Fruit fly (Drosophila melanogaster) whole organism, embryonic: ENCODE data around the gene NC2beta.

ENCODE experiments used
- Atf-2 ChIP-seq: fragments of 200-800 bp; sonication (Bioruptor generic); optimal IDR thresholded peaks from 2 replicates; lab custom pipeline; 2016; ENCODE audit warnings: missing biosample characterization, missing genetic modification characterization
- CG10147 ChIP-seq: fragments of 200-800 bp; sonication (Bioruptor generic); optimal IDR thresholded peaks from 2 replicates; lab custom pipeline; 2019; ENCODE audit warnings: missing biosample characterization, mild to moderate bottlenecking, missing genetic modification characterization, moderate library complexity
- CG11247 ChIP-seq: fragments of 200-800 bp; sonication (Bioruptor generic); IDR thresholded peaks from 2 replicates; pipeline ENCODE4 v1.3.6; 2022; ENCODE audit warnings: missing biosample characterization, missing genetic modification characterization
- CG12769 ChIP-seq: fragments of 200-800 bp; sonication (Bioruptor generic); optimal IDR thresholded peaks from 2 replicates; lab custom pipeline; 2019; ENCODE audit warnings: missing biosample characterization, mild to moderate bottlenecking, missing genetic modification characterization, moderate library complexity
- CG13123 ChIP-seq: fragments of 200-800 bp; sonication (Bioruptor generic); optimal IDR thresholded peaks from 2 replicates; lab custom pipeline; 2016; ENCODE audit warnings: missing biosample characterization, missing genetic modification characterization
- CG14014 ChIP-seq: fragments of 200-800 bp; sonication (Bioruptor generic); IDR thresholded peaks from 2 replicates; pipeline ENCODE4 v1.3.6; 2022; ENCODE audit warnings: missing biosample characterization, missing genetic modification characterization
- CG14860 ChIP-seq: fragments of 200-800 bp; sonication (Bioruptor generic); IDR thresholded peaks from 3 replicates; pipeline ENCODE4 v1.3.6; 2022; ENCODE audit warnings: missing biosample characterization, missing genetic modification characterization; ENCODE audit not compliant: partially characterized antibody
- CG15601 ChIP-seq: fragments of 200-800 bp; sonication (Bioruptor generic); optimal IDR thresholded peaks from 3 replicates; lab custom pipeline; 2019; ENCODE audit warnings: missing biosample characterization, mild to moderate bottlenecking, missing genetic modification characterization, moderate library complexity
- CG17912 ChIP-seq: fragments of 200-800 bp; sonication (Bioruptor generic); optimal IDR thresholded peaks from 2 replicates; lab custom pipeline; 2018; ENCODE audit warnings: missing biosample characterization, mild to moderate bottlenecking, missing genetic modification characterization
- CG18011 ChIP-seq: fragments of 200-800 bp; sonication (Bioruptor generic); optimal IDR thresholded peaks from 2 replicates; lab custom pipeline; 2017; ENCODE audit warnings: missing biosample characterization, missing genetic modification characterization, mild to moderate bottlenecking, moderate library complexity, missing genotype
- CG18262 ChIP-seq: fragments of 200-800 bp; optimal IDR thresholded peaks from 3 replicates; lab custom pipeline; 2019; ENCODE audit warnings: missing biosample characterization, mild to moderate bottlenecking, missing genetic modification characterization, moderate library complexity
- CG18764 ChIP-seq: fragments of 200-800 bp; sonication (Bioruptor generic); optimal IDR thresholded peaks from 3 replicates; lab custom pipeline; 2016; ENCODE audit warnings: missing biosample characterization, missing genetic modification characterization
- CG2116 ChIP-seq: fragments of 200-800 bp; sonication (Bioruptor generic); optimal IDR thresholded peaks from 3 replicates; lab custom pipeline; 2018; ENCODE audit warnings: missing biosample characterization, mild to moderate bottlenecking, missing genetic modification characterization
- CG2199 ChIP-seq: fragments of 200-800 bp; sonication (Bioruptor generic); IDR thresholded peaks from 3 replicates; pipeline ENCODE4 v1.3.6; 2022; ENCODE audit warnings: missing biosample characterization, missing genetic modification characterization
- CG4424 ChIP-seq: fragments of 200-800 bp; sonication (Bioruptor generic); optimal IDR thresholded peaks from 3 replicates; lab custom pipeline; 2016; ENCODE audit warnings: missing biosample characterization, missing genetic modification characterization
- CG6175 ChIP-seq: fragments of 200-800 bp; sonication (Bioruptor generic); IDR thresholded peaks from 3 replicates; pipeline ENCODE4 v1.3.6; 2022; ENCODE audit warnings: missing biosample characterization, missing genetic modification characterization
- D ChIP-seq, 2 experiments: fragments of 200-800 bp in 1 of 2; fragments of >200 bp in 1 of 2; sonication (Bioruptor generic) in 1 of 2; optimal IDR thresholded peaks; 2 replicates in 1 of 2; 3 replicates in 1 of 2; lab custom pipeline; 2017; ENCODE audit warnings: mild to moderate bottlenecking in 1 of 2, missing biosample characterization in 1 of 2, missing genetic modification characterization in 1 of 2, missing genetic modification reagents in 1 of 2
- D19A ChIP-seq: fragments of 200-800 bp; optimal IDR thresholded peaks from 3 replicates; lab custom pipeline; 2019; ENCODE audit warnings: missing biosample characterization, mild to moderate bottlenecking, missing genetic modification characterization, moderate library complexity
- Dad ChIP-seq: fragments of 200-800 bp; sonication (Bioruptor generic); optimal IDR thresholded peaks from 3 replicates; lab custom pipeline; 2016; ENCODE audit warnings: missing biosample characterization, missing genetic modification characterization
- Dref ChIP-seq: fragments of 200-800 bp; sonication (Bioruptor generic); IDR thresholded peaks from 2 replicates; pipeline ENCODE4 v1.3.6; 2022; ENCODE audit warnings: missing biosample characterization, missing genetic modification characterization
- Ets97D ChIP-seq: fragments of 200-800 bp; sonication (Bioruptor generic); optimal IDR thresholded peaks from 3 replicates; lab custom pipeline; 2016; ENCODE audit warnings: missing biosample characterization, missing genetic modification characterization
- H2.0 ChIP-seq: fragments of 200-800 bp; sonication (Bioruptor generic); IDR thresholded peaks from 2 replicates; pipeline ENCODE4 v1.3.6; 2022; ENCODE audit warnings: missing biosample characterization, missing genetic modification characterization
- Lhr ChIP-seq: fragments of 200-800 bp; sonication (Bioruptor generic); optimal IDR thresholded peaks from 3 replicates; lab custom pipeline; 2017; ENCODE audit warnings: mild to moderate bottlenecking, missing biosample characterization, missing genetic modification reagents, missing genetic modification characterization
- Max ChIP-seq: fragments of 200-800 bp; sonication (Bioruptor generic); optimal IDR thresholded peaks from 2 replicates; lab custom pipeline; 2016; ENCODE audit warnings: missing biosample characterization, mild to moderate bottlenecking, missing genetic modification characterization
- Med ChIP-seq: fragments of 200-800 bp; sonication (Bioruptor generic); peaks from one replicate; lab custom pipeline; 2016; ENCODE audit warnings: missing biosample characterization, missing genetic modification characterization, mild to moderate bottlenecking, inconsistent platforms, moderate library complexity
- NC2β ChIP-seq: fragments of 200-800 bp; sonication (Bioruptor generic); optimal IDR thresholded peaks from 2 replicates; lab custom pipeline; 2016; ENCODE audit warnings: missing biosample characterization, missing genetic modification characterization
- Opbp ChIP-seq: fragments of 200-800 bp; sonication (Bioruptor generic); IDR thresholded peaks from 3 replicates; pipeline ENCODE4 v1.3.6; 2022; ENCODE audit warnings: missing biosample characterization, missing genetic modification characterization; ENCODE audit not compliant: partially characterized antibody
- Pdp1 ChIP-seq, 2 experiments: fragments of 200-800 bp; sonication (Bioruptor generic); optimal IDR thresholded peaks; 3 replicates each; lab custom pipeline; 2016; ENCODE audit warnings: missing biosample characterization in 2 of 2, missing genetic modification characterization in 2 of 2, mild to moderate bottlenecking in 1 of 2, moderate library complexity in 1 of 2
- Scr ChIP-seq: fragments of 200-800 bp; sonication (Bioruptor generic); IDR thresholded peaks from 2 replicates; pipeline ENCODE4 v1.3.6; 2022; ENCODE audit warnings: missing biosample characterization, missing genetic modification characterization; ENCODE audit not compliant: partially characterized antibody
- Six4 ChIP-seq: fragments of 200-800 bp; sonication (Bioruptor generic); optimal IDR thresholded peaks from 2 replicates; lab custom pipeline; 2016; ENCODE audit warnings: missing biosample characterization, missing genetic modification characterization
- Usf ChIP-seq: fragments of 200-800 bp; sonication (Bioruptor generic); optimal IDR thresholded peaks from 2 replicates; lab custom pipeline; 2017; ENCODE audit warnings: missing genotype, missing biosample characterization, missing genetic modification characterization
- bowl ChIP-seq: fragments of 200-800 bp; sonication (Bioruptor generic); IDR thresholded peaks from 2 replicates; pipeline ENCODE4 v1.3.6; 2022; ENCODE audit warnings: missing biosample characterization, missing genetic modification characterization
- br ChIP-seq: fragments of >200 bp; optimal IDR thresholded peaks from 2 replicates; lab custom pipeline; 2017
- crp ChIP-seq, 2 experiments: fragments of 200-800 bp; sonication (Bioruptor generic); optimal IDR thresholded peaks; 2 replicates in 1 of 2; 3 replicates in 1 of 2; lab custom pipeline; 2017; ENCODE audit warnings: missing biosample characterization in 2 of 2, missing genetic modification characterization in 2 of 2, mild to moderate bottlenecking in 1 of 2, moderate library complexity in 1 of 2
- fu2 ChIP-seq: fragments of 200-800 bp; sonication (Bioruptor generic); optimal IDR thresholded peaks from 2 replicates; lab custom pipeline; 2016; ENCODE audit warnings: missing biosample characterization, missing genetic modification characterization
- gfzf ChIP-seq: fragments of 200-800 bp; sonication (Bioruptor generic); optimal IDR thresholded peaks from 2 replicates; lab custom pipeline; 2016; ENCODE audit warnings: missing biosample characterization, mild to moderate bottlenecking, missing genetic modification characterization, moderate library complexity
- jumu ChIP-seq: fragments of 200-800 bp; sonication (Bioruptor generic); optimal IDR thresholded peaks from 3 replicates; lab custom pipeline; 2016; ENCODE audit warnings: missing biosample characterization, missing genetic modification characterization
- ken ChIP-seq: fragments of 200-800 bp; sonication (Bioruptor generic); IDR thresholded peaks from 3 replicates; pipeline ENCODE4 v1.3.6; 2022; ENCODE audit warnings: missing biosample characterization, missing genetic modification characterization
- lmd ChIP-seq: fragments of 200-800 bp; sonication (Bioruptor generic); IDR thresholded peaks from 2 replicates; pipeline ENCODE4 v1.3.6; 2022; ENCODE audit warnings: missing biosample characterization, missing genetic modification characterization
- lola ChIP-seq, 3 experiments: fragments of >200 bp in 2 of 3; fragments of 200-800 bp in 1 of 3; sonication (Bioruptor generic) in 1 of 3; optimal IDR thresholded peaks; 2 replicates each; lab custom pipeline; 2017 to 2019; ENCODE audit warnings: missing biosample characterization in 3 of 3, missing genetic modification characterization in 3 of 3, mild to moderate bottlenecking in 1 of 3, moderate library complexity in 1 of 3
- nerfin-1 ChIP-seq: fragments of 200-800 bp; sonication (Bioruptor generic); optimal IDR thresholded peaks from 3 replicates; lab custom pipeline; 2019; ENCODE audit warnings: missing biosample characterization, mild to moderate bottlenecking, missing genetic modification characterization, moderate library complexity
- org-1 ChIP-seq: fragments of 200-800 bp; sonication (Bioruptor generic); optimal IDR thresholded peaks from 2 replicates; lab custom pipeline; 2017; ENCODE audit warnings: missing biosample characterization, missing genetic modification characterization
- peb ChIP-seq: fragments of 200-800 bp; sonication (Bioruptor generic); IDR thresholded peaks from 2 replicates; pipeline ENCODE4 v1.3.6; 2022; ENCODE audit warnings: missing biosample characterization, missing genetic modification characterization
- pzg ChIP-seq: fragments of 200-800 bp; sonication (Bioruptor generic); optimal IDR thresholded peaks from 3 replicates; lab custom pipeline; 2018; ENCODE audit warnings: missing biosample characterization, mild to moderate bottlenecking, missing genetic modification characterization, moderate library complexity
- scrt ChIP-seq: fragments of 200-800 bp; sonication (Bioruptor generic); optimal IDR thresholded peaks from 2 replicates; lab custom pipeline; 2018; ENCODE audit warnings: missing biosample characterization, mild to moderate bottlenecking, missing genetic modification characterization, moderate library complexity
- sim ChIP-seq: fragments of 200-800 bp; sonication (Bioruptor generic); IDR thresholded peaks from 2 replicates; pipeline ENCODE4 v1.3.6; 2022; ENCODE audit warnings: missing biosample characterization, missing genetic modification characterization
- slp2 ChIP-seq: fragments of 200-800 bp; sonication (Bioruptor generic); optimal IDR thresholded peaks from 2 replicates; lab custom pipeline; 2016; ENCODE audit warnings: missing biosample characterization, missing genetic modification characterization
- twi ChIP-seq: fragments of 200-800 bp; optimal IDR thresholded peaks from 2 replicates; lab custom pipeline; 2019; ENCODE audit warnings: missing biosample characterization, mild to moderate bottlenecking, missing genetic modification characterization, moderate library complexity
- vfl ChIP-seq: fragments of 200-800 bp; sonication (Bioruptor generic); optimal IDR thresholded peaks from 2 replicates; lab custom pipeline; 2016; ENCODE audit warnings: missing biosample characterization, missing genetic modification characterization
- wek ChIP-seq: fragments of 200-800 bp; sonication (Bioruptor generic); optimal IDR thresholded peaks from 3 replicates; lab custom pipeline; 2018; ENCODE audit warnings: missing biosample characterization, mild to moderate bottlenecking, missing genetic modification characterization, moderate library complexity
- zen ChIP-seq: fragments of 200-800 bp; sonication (Bioruptor generic); optimal IDR thresholded peaks from 3 replicates; lab custom pipeline; 2018; ENCODE audit warnings: missing biosample characterization, mild to moderate bottlenecking, missing genetic modification characterization, moderate library complexity

NC2beta gene

dm6 chr2L:15005505-15005904, 2.1 kb upstream of the NC2beta start, which contains the start of gene DCTN5-p25 (continued):
- TF ChIP-seq twi (tag; lab: Kevin White, UChicago) (no peak), Six4 (GFP tag; lab: Kevin White, UChicago) (no peak), wek (GFP tag; lab: Kevin White, UChicago) (no peak), CG4424 (GFP tag; lab: Kevin White, UChicago) (no peak), H2.0 (GFP tag; lab: Robert Waterston, UW) (no peak), lmd (GFP tag; lab: Robert Waterston, UW) (no peak), bowl (no peak), br (lab: Kevin White, UChicago) (no peak), CG2199 (GFP tag; lab: Robert Waterston, UW) (no peak), jumu (GFP tag; lab: Kevin White, UChicago) (no peak), sim (GFP tag; lab: Robert Waterston, UW) (no peak), CG13123 (GFP tag; lab: Kevin White, UChicago) (no peak), peb (GFP tag; lab: Robert Waterston, UW) (no peak), lola (GFP tag; optimal IDR thresholded peaks at IDR 0.05; lab: Kevin White, UChicago) (no peak), gfzf (GFP tag; lab: Kevin White, UChicago) (peak; percentile 91), vfl (GFP tag; lab: Kevin White, UChicago) (no peak), zen (tag; lab: Kevin White, UChicago) (peak; percentile 28), Med (GFP tag; lab: Kevin White, UChicago) (peak; percentile 71), Pdp1 (GFP tag; optimal IDR thresholded peaks at IDR 0.05; lab: Kevin White, UChicago) (no peak), pzg (GFP tag; lab: Kevin White, UChicago) (peak; percentile 75), D (optimal IDR thresholded peaks at IDR 0.05; lab: Kevin White, UChicago) (no peak), D (GFP tag; optimal IDR thresholded peaks at IDR 0.05; lab: Kevin White, UChicago) (no peak), CG15601 (tag; lab: Kevin White, UChicago) (no peak), slp2 (GFP tag; lab: Kevin White, UChicago) (no peak), CG2116 (GFP tag; lab: Kevin White, UChicago) (peak; percentile 4), D19A (tag; lab: Kevin White, UChicago) (no peak), Usf (GFP tag; lab: Kevin White, UChicago) (no peak), CG6175 (GFP tag; lab: Robert Waterston, UW) (no peak), CG18262 (tag; lab: Kevin White, UChicago) (no peak), fu2 (GFP tag; lab: Kevin White, UChicago) (no peak), scrt (no peak), org-1 (GFP tag; lab: Kevin White, UChicago) (no peak), CG12769 (tag; lab: Kevin White, UChicago) (no peak), CG18011 (GFP tag; lab: Kevin White, UChicago) (no peak), crp (GFP tag; optimal IDR thresholded peaks at IDR 0.05; lab: Kevin White, UChicago) (peak; percentile 53 to 95), CG11247 (GFP tag; lab: Robert Waterston, UW) (no peak), Opbp (GFP tag; lab: Robert Waterston, UW) (no peak), Dref (GFP tag; lab: Robert Waterston, UW) (no peak), nerfin-1 (tag; lab: Kevin White, UChicago) (no peak), CG14860 (GFP tag; lab: Robert Waterston, UW) (no peak), Dad (GFP tag; lab: Kevin White, UChicago) (no peak), Scr (GFP tag; lab: Robert Waterston, UW) (no peak), CG18764 (GFP tag; lab: Kevin White, UChicago) (no peak), Ets97D (GFP tag; lab: Kevin White, UChicago) (no peak), Max (GFP tag; lab: Kevin White, UChicago) (no peak), CG10147 (GFP tag; lab: Kevin White, UChicago) (no peak), ken (GFP tag; lab: Robert Waterston, UW) (no peak), Lhr (GFP tag; lab: Kevin White, UChicago) (no peak), NC2β (GFP tag; lab: Kevin White, UChicago) (peak; percentile 15), CG14014 (GFP tag; lab: Robert Waterston, UW) (no peak), Atf-2 (no peak), CG17912 (GFP tag; lab: Kevin White, UChicago) (no peak)
